Fruit fly (Drosophila melanogaster) whole organism, embryonic: ENCODE results near the gene Veneno.

Source experiments
- ATbp ChIP-seq: fragments of 200-800 bp; sonication (Bioruptor generic); optimal IDR thresholded peaks from 2 replicates; lab custom pipeline; 2017; ENCODE audit warnings: missing biosample characterization, mild to moderate bottlenecking, missing genetic modification characterization, missing genetic modification reagents
- Adf1 ChIP-seq: fragments of 200-800 bp; sonication (Bioruptor generic); IDR thresholded peaks from 2 replicates; pipeline ENCODE4 v1.3.6; 2022; ENCODE audit warnings: missing biosample characterization, missing genetic modification characterization
- Antp ChIP-seq: fragments of 200-800 bp; sonication (Bioruptor generic); optimal IDR thresholded peaks from 3 replicates; lab custom pipeline; 2016; ENCODE audit warnings: missing biosample characterization, missing genetic modification characterization
- Atf-2 ChIP-seq: fragments of 200-800 bp; sonication (Bioruptor generic); optimal IDR thresholded peaks from 2 replicates; lab custom pipeline; 2016; ENCODE audit warnings: missing biosample characterization, missing genetic modification characterization
- C15 ChIP-seq: fragments of 200-800 bp; sonication (Bioruptor generic); IDR thresholded peaks from 3 replicates; pipeline ENCODE4 v1.3.6; 2022; ENCODE audit warnings: missing biosample characterization, missing genetic modification characterization
- CG10462 ChIP-seq: fragments of 200-800 bp; sonication (Bioruptor generic); optimal IDR thresholded peaks from 2 replicates; lab custom pipeline; 2016; ENCODE audit warnings: missing biosample characterization, missing genetic modification characterization
- CG10565 ChIP-seq: fragments of 200-800 bp; sonication (Bioruptor generic); optimal IDR thresholded peaks from 3 replicates; lab custom pipeline; 2016; ENCODE audit warnings: missing biosample characterization, mild to moderate bottlenecking, missing genetic modification characterization
- CG11723 ChIP-seq: fragments of 200-800 bp; sonication (Bioruptor generic); optimal IDR thresholded peaks from 2 replicates; lab custom pipeline; 2017; ENCODE audit warnings: missing biosample characterization, mild to moderate bottlenecking, missing genetic modification characterization
- CG12236 ChIP-seq: fragments of 200-800 bp; sonication (Bioruptor generic); optimal IDR thresholded peaks from 2 replicates; lab custom pipeline; 2016; ENCODE audit warnings: missing biosample characterization, missing genetic modification characterization
- CG15479 ChIP-seq: fragments of 200-800 bp; sonication (Bioruptor generic); optimal IDR thresholded peaks from 3 replicates; lab custom pipeline; 2019; ENCODE audit warnings: missing biosample characterization, mild to moderate bottlenecking, missing genetic modification characterization, moderate library complexity
- CG17359 ChIP-seq: fragments of 200-800 bp; sonication (Bioruptor generic); optimal IDR thresholded peaks from 3 replicates; lab custom pipeline; 2018; ENCODE audit warnings: missing biosample characterization, mild to moderate bottlenecking, missing genetic modification characterization, moderate library complexity
- CG1832 ChIP-seq: fragments of 200-800 bp; sonication (Bioruptor generic); optimal IDR thresholded peaks from 2 replicates; lab custom pipeline; 2017; ENCODE audit warnings: missing biosample characterization, mild to moderate bottlenecking, missing genetic modification characterization, inconsistent platforms
- CG2120 ChIP-seq: fragments of 200-800 bp; sonication (Bioruptor generic); optimal IDR thresholded peaks from 3 replicates; lab custom pipeline; 2016; ENCODE audit warnings: missing biosample characterization, missing genetic modification characterization
- CG2889 ChIP-seq: fragments of 200-800 bp; sonication (Bioruptor generic); IDR thresholded peaks from 3 replicates; pipeline ENCODE4 v1.3.6; 2022; ENCODE audit warnings: missing biosample characterization, missing genetic modification characterization
- CG4854 ChIP-seq: fragments of 200-800 bp; sonication (Bioruptor generic); optimal IDR thresholded peaks from 2 replicates; lab custom pipeline; 2016; ENCODE audit warnings: missing biosample characterization, missing genetic modification characterization, inconsistent platforms
- CG6175 ChIP-seq: fragments of 200-800 bp; sonication (Bioruptor generic); IDR thresholded peaks from 3 replicates; pipeline ENCODE4 v1.3.6; 2022; ENCODE audit warnings: missing biosample characterization, missing genetic modification characterization
- CG7556 ChIP-seq: fragments of 200-800 bp; sonication (Bioruptor generic); optimal IDR thresholded peaks from 2 replicates; lab custom pipeline; 2017; ENCODE audit warnings: missing biosample characterization, mild to moderate bottlenecking, missing genetic modification characterization
- CG7745 ChIP-seq: fragments of 200-800 bp; sonication (Bioruptor generic); optimal IDR thresholded peaks from 2 replicates; lab custom pipeline; 2018; ENCODE audit warnings: missing biosample characterization, mild to moderate bottlenecking, missing genetic modification characterization, moderate library complexity
- CG7928 ChIP-seq: fragments of 200-800 bp; sonication (Bioruptor generic); optimal IDR thresholded peaks from 2 replicates; lab custom pipeline; 2017; ENCODE audit warnings: missing biosample characterization, mild to moderate bottlenecking, missing genetic modification characterization
- Dad ChIP-seq: fragments of 200-800 bp; sonication (Bioruptor generic); optimal IDR thresholded peaks from 3 replicates; lab custom pipeline; 2016; ENCODE audit warnings: missing biosample characterization, missing genetic modification characterization
- Hmx ChIP-seq: fragments of 200-800 bp; sonication (Bioruptor generic); optimal IDR thresholded peaks from 2 replicates; lab custom pipeline; 2016; ENCODE audit warnings: missing biosample characterization, missing genetic modification characterization
- Hr39 ChIP-seq: fragments of >200 bp; optimal IDR thresholded peaks from 2 replicates; lab custom pipeline; 2017
- MBD-R2 ChIP-seq: fragments of 200-800 bp; sonication (Bioruptor generic); IDR thresholded peaks from 2 replicates; pipeline ENCODE4 v1.3.6; 2022; ENCODE audit warnings: missing biosample characterization, missing genetic modification characterization
- MESR4 ChIP-seq: fragments of 200-800 bp; sonication (Bioruptor generic); optimal IDR thresholded peaks from 2 replicates; lab custom pipeline; 2018; ENCODE audit warnings: missing biosample characterization, mild to moderate bottlenecking, missing genetic modification characterization, moderate library complexity
- NfI ChIP-seq: fragments of 200-800 bp; sonication (Bioruptor generic); optimal IDR thresholded peaks from 3 replicates; lab custom pipeline; 2018; ENCODE audit warnings: missing biosample characterization, mild to moderate bottlenecking, missing genetic modification characterization, moderate library complexity
- Scr ChIP-seq: fragments of 200-800 bp; sonication (Bioruptor generic); IDR thresholded peaks from 2 replicates; pipeline ENCODE4 v1.3.6; 2022; ENCODE audit warnings: missing biosample characterization, missing genetic modification characterization; ENCODE audit not compliant: partially characterized antibody
- Sox102F ChIP-seq: fragments of 200-800 bp; sonication (Bioruptor generic); optimal IDR thresholded peaks from 2 replicates; lab custom pipeline; 2018; ENCODE audit warnings: missing biosample characterization, mild to moderate bottlenecking, missing genetic modification characterization, moderate library complexity
- Spps ChIP-seq: fragments of 200-800 bp; sonication (Bioruptor generic); optimal IDR thresholded peaks from 2 replicates; lab custom pipeline; 2018; ENCODE audit warnings: missing biosample characterization, mild to moderate bottlenecking, missing genetic modification characterization
- bowl ChIP-seq: fragments of 200-800 bp; sonication (Bioruptor generic); IDR thresholded peaks from 2 replicates; pipeline ENCODE4 v1.3.6; 2022; ENCODE audit warnings: missing biosample characterization, missing genetic modification characterization
- btn ChIP-seq: fragments of 200-800 bp; sonication (Bioruptor generic); optimal IDR thresholded peaks from 2 replicates; lab custom pipeline; 2016; ENCODE audit warnings: missing biosample characterization, missing genetic modification characterization
- cas ChIP-seq: fragments of 200-800 bp; sonication (Bioruptor generic); IDR thresholded peaks from 2 replicates; pipeline ENCODE4 v1.3.6; 2022; ENCODE audit warnings: missing biosample characterization, missing genetic modification characterization
- dimm ChIP-seq: fragments of 200-800 bp; sonication (Bioruptor generic); IDR thresholded peaks from 2 replicates; pipeline ENCODE4 v1.3.6; 2022; ENCODE audit warnings: missing biosample characterization, missing genetic modification characterization
- dmrt99B ChIP-seq: fragments of 200-800 bp; sonication (Bioruptor generic); optimal IDR thresholded peaks from 2 replicates; lab custom pipeline; 2018; ENCODE audit warnings: missing biosample characterization, mild to moderate bottlenecking, missing genetic modification characterization, moderate library complexity
- ems ChIP-seq: fragments of 200-800 bp; sonication (Bioruptor generic); optimal IDR thresholded peaks from 3 replicates; lab custom pipeline; 2016; ENCODE audit warnings: missing biosample characterization, missing genetic modification characterization
- en ChIP-seq: fragments of 200-800 bp; sonication (Bioruptor generic); optimal IDR thresholded peaks from 2 replicates; lab custom pipeline; 2016; ENCODE audit warnings: missing biosample characterization, missing genetic modification characterization
- fd102C ChIP-seq: fragments of 200-800 bp; sonication (Bioruptor generic); optimal IDR thresholded peaks from 2 replicates; lab custom pipeline; 2018; ENCODE audit warnings: missing biosample characterization, mild to moderate bottlenecking, missing genetic modification characterization, moderate library complexity
- fu2 ChIP-seq: fragments of 200-800 bp; sonication (Bioruptor generic); optimal IDR thresholded peaks from 2 replicates; lab custom pipeline; 2016; ENCODE audit warnings: missing biosample characterization, missing genetic modification characterization
- lab ChIP-seq: fragments of 200-800 bp; sonication (Bioruptor generic); optimal IDR thresholded peaks from 3 replicates; lab custom pipeline; 2017; ENCODE audit warnings: missing biosample characterization, missing genetic modification characterization, mild to moderate bottlenecking, moderate library complexity, missing genetic modification reagents
- lbe ChIP-seq: fragments of 200-800 bp; sonication (Bioruptor generic); optimal IDR thresholded peaks from 2 replicates; lab custom pipeline; 2016; ENCODE audit warnings: missing biosample characterization, mild to moderate bottlenecking, missing genetic modification characterization
- lilli ChIP-seq: fragments of 200-800 bp; sonication (Bioruptor generic); optimal IDR thresholded peaks from 3 replicates; lab custom pipeline; 2016; ENCODE audit warnings: missing biosample characterization, missing genetic modification characterization
- nmo ChIP-seq: fragments of 200-800 bp; sonication (Bioruptor generic); optimal IDR thresholded peaks from 2 replicates; lab custom pipeline; 2018; ENCODE audit warnings: missing biosample characterization, mild to moderate bottlenecking, missing genetic modification characterization, moderate library complexity
- p53 ChIP-seq: fragments of 200-800 bp; sonication (Bioruptor generic); optimal IDR thresholded peaks from 2 replicates; lab custom pipeline; 2016; ENCODE audit warnings: missing biosample characterization, missing genetic modification characterization
- repo ChIP-seq: fragments of 200-800 bp; sonication (Bioruptor generic); optimal IDR thresholded peaks from 2 replicates; lab custom pipeline; 2016; ENCODE audit warnings: missing biosample characterization, missing genetic modification characterization
- sd ChIP-seq: fragments of 200-800 bp; sonication (Bioruptor generic); optimal IDR thresholded peaks from 3 replicates; lab custom pipeline; 2018; ENCODE audit warnings: missing biosample characterization, mild to moderate bottlenecking, missing genetic modification characterization, moderate library complexity
- sim ChIP-seq: fragments of 200-800 bp; sonication (Bioruptor generic); IDR thresholded peaks from 2 replicates; pipeline ENCODE4 v1.3.6; 2022; ENCODE audit warnings: missing biosample characterization, missing genetic modification characterization
- sima ChIP-seq: fragments of 200-800 bp; sonication (Bioruptor generic); optimal IDR thresholded peaks from 2 replicates; lab custom pipeline; 2016; ENCODE audit warnings: missing biosample characterization, missing genetic modification characterization
- sob ChIP-seq: fragments of 200-800 bp; sonication (Bioruptor generic); IDR thresholded peaks from 2 replicates; pipeline ENCODE4 v1.3.6; 2022; ENCODE audit warnings: missing biosample characterization, missing genetic modification characterization
- ssp ChIP-seq: fragments of 200-800 bp; sonication (Bioruptor generic); IDR thresholded peaks from 2 replicates; pipeline ENCODE4 v1.3.6; 2022; ENCODE audit warnings: missing biosample characterization, missing genetic modification characterization
- tgo ChIP-seq: fragments of 200-800 bp; sonication (Bioruptor generic); IDR thresholded peaks from 3 replicates; pipeline ENCODE4 v1.3.6; 2022; ENCODE audit warnings: missing biosample characterization, missing genetic modification characterization
- tna ChIP-seq: fragments of 200-800 bp; sonication (Bioruptor generic); IDR thresholded peaks from 2 replicates; pipeline ENCODE4 v1.3.6; 2022; ENCODE audit warnings: missing biosample characterization, missing genetic modification characterization; ENCODE audit not compliant: partially characterized antibody
- vfl ChIP-seq: fragments of 200-800 bp; sonication (Bioruptor generic); optimal IDR thresholded peaks from 2 replicates; lab custom pipeline; 2016; ENCODE audit warnings: missing biosample characterization, missing genetic modification characterization

The Veneno gene

DNA sequence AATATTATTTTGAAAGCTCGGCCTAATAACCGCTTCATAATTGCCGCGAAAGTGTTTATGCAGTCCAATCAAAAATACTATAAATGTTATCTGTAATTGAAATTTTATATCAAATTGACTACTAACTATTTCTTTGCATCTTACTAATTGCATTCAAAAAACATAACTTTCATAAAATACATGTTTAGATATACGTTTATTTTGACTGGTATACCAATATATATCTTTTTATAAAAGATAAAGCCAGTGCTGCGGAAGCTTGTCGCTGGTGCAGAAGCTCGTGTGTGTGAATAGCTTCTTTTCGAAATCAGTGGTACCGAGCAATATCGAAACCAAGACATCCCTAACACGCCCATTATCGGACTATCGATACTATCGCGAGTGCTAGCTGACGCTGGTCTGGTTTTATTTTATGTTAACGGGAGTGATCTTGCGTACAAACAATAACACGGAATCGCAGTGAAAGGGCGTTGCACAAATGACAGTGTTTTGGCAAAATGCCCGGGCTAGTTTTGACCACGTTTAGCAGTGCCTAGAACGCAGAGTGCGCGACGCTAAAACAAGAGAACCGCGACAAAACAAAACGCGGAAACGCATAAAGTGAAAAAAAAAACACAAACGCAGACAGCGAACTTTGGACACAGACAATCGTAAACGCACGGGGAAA is 12.8 kb downstream of the Veneno start, which contains the start of gene Atg13 (continued):
- peak; percentile 94 for TF ChIP-seq ssp (GFP tag; lab: Robert Waterston, UW)
- peak; percentile 27; the same call in 1 of the 2 replicates for TF ChIP-seq MBD-R2 (GFP tag; lab: Robert Waterston, UW)
- TF ChIP-seq sd = no peak
- TF ChIP-seq MESR4 (GFP tag; lab: Kevin White, UChicago) = peak; percentile 80
- no peak for TF ChIP-seq repo (GFP tag; lab: Kevin White, UChicago)
- TF ChIP-seq ATbp = no peak
- peak; percentile 7 for TF ChIP-seq NfI (GFP tag; lab: Kevin White, UChicago)
- TF ChIP-seq Hr39 = no peak
- TF ChIP-seq bowl (GFP tag; lab: Robert Waterston, UW) = no peak
- no peak for TF ChIP-seq Hmx
- no peak for TF ChIP-seq CG17359
- no peak for TF ChIP-seq CG4854
- TF ChIP-seq lbe (GFP tag; lab: Kevin White, UChicago) = no peak
- no peak for TF ChIP-seq sob
- no peak for TF ChIP-seq Atf-2
- TF ChIP-seq tgo (GFP tag; lab: Robert Waterston, UW) = no peak; the same call in 2 of the 3 replicates
- TF ChIP-seq fu2 (GFP tag; lab: Kevin White, UChicago) = no peak
- TF ChIP-seq CG2889 (GFP tag; lab: Robert Waterston, UW) = no peak
- no peak for TF ChIP-seq Spps
- TF ChIP-seq CG15479 (GFP tag; lab: Kevin White, UChicago) = no peak
- no peak for TF ChIP-seq CG6175 (GFP tag; lab: Robert Waterston, UW)
- TF ChIP-seq Antp (GFP tag; lab: Kevin White, UChicago) = no peak
- no peak for TF ChIP-seq sim (GFP tag; lab: Robert Waterston, UW)
- no peak for TF ChIP-seq vfl (GFP tag; lab: Kevin White, UChicago)
- no peak for TF ChIP-seq p53 (GFP tag; lab: Kevin White, UChicago)
- TF ChIP-seq sima = no peak
- no peak for TF ChIP-seq CG7928 (GFP tag; lab: Kevin White, UChicago)
- peak; percentile 76 for TF ChIP-seq tna (GFP tag; lab: Robert Waterston, UW)
- no peak for TF ChIP-seq cas
- peak; percentile 70 for TF ChIP-seq nmo (GFP tag; lab: Kevin White, UChicago)
- TF ChIP-seq CG10565 (GFP tag; lab: Kevin White, UChicago) = no peak
- TF ChIP-seq Scr = peak; percentile 77
- TF ChIP-seq CG11723 (GFP tag; lab: Kevin White, UChicago) = no peak
- TF ChIP-seq Adf1 = no peak
- TF ChIP-seq dimm (GFP tag; lab: Robert Waterston, UW) = no peak
- TF ChIP-seq CG12236 (GFP tag; lab: Kevin White, UChicago) = no peak
- TF ChIP-seq CG2120 (GFP tag; lab: Kevin White, UChicago) = peak; percentile 46
- TF ChIP-seq dmrt99B (tag; lab: Kevin White, UChicago) = no peak
- peak; percentile 27 for TF ChIP-seq lilli
- no peak for TF ChIP-seq C15 (GFP tag; lab: Robert Waterston, UW)
- TF ChIP-seq CG1832 (GFP tag; lab: Kevin White, UChicago) = no peak
- TF ChIP-seq Dad (GFP tag; lab: Kevin White, UChicago) = no peak
- TF ChIP-seq CG10462 = no peak
- TF ChIP-seq lab (GFP tag; lab: Kevin White, UChicago) = no peak
- no peak for TF ChIP-seq CG7556 (GFP tag; lab: Kevin White, UChicago)
- TF ChIP-seq fd102C (GFP tag; lab: Kevin White, UChicago) = no peak
- TF ChIP-seq ems (GFP tag; lab: Kevin White, UChicago) = no peak
- no peak for TF ChIP-seq Sox102F (GFP tag; lab: Kevin White, UChicago)
- TF ChIP-seq btn (GFP tag; lab: Kevin White, UChicago) = no peak
- TF ChIP-seq en (GFP tag; lab: Kevin White, UChicago) = no peak
- TF ChIP-seq CG7745 = no peak
